Worm (Caenorhabditis elegans) whole organism, early embryonic: Measurements from ENCODE around the gene F34D10.4.

Source experiments
- B0310.2 ChIP-seq: sonication (generic microtip); optimal IDR thresholded peaks from 2 replicates; lab custom pipeline; 2016; ENCODE audit warnings: mild to moderate bottlenecking, missing genetic modification characterization, missing compliant biosample characterization
- ama-1 ChIP-seq: fragments of 150-350 bp; optimal IDR thresholded peaks from 2 replicates; lab custom pipeline; 2014
- flt-1 ChIP-seq: fragments of 200-800 bp; sonication (Bioruptor generic); IDR thresholded peaks from 2 replicates; pipeline ENCODE4 v1.3.6; 2022; ENCODE audit warnings: missing genetic modification characterization, missing compliant biosample characterization
- tra-4 ChIP-seq: sonication (generic microtip); optimal IDR thresholded peaks from 2 replicates; lab custom pipeline; 2017; ENCODE audit warnings: missing genetic modification characterization, missing compliant biosample characterization

DNA sequence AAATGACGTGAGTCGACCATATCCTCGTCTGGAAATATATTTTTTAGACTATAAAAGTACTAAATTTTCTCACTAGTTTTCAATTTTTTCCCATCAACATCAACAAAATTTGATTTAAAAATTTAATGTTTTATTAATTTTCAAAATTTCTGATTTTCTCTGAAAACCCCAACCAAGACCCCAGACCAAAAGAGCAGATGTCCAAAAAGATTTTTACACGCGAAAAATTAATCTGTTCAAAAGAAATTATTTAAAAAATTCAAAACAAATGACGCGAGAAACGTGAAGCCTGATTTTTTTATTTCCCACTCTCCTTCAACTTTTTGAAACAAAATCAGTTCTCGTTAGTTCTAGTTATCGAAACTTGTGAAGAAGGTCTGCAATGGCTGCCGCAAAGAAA lies 5.9 kb upstream of the F34D10.4 start, which contains the start of gene F34D10.8:
- TF ChIP-seq ama-1 (no peak), flt-1 (no peak), tra-4 (tag; lab: Kevin White, UChicago) (no peak), B0310.2 (tag; lab: Kevin White, UChicago) (no peak)
